Fruit fly (Drosophila melanogaster) whole organism, embryonic: Measurements from ENCODE around the gene CG4594.
A peak's percentile ranks its signal among the peaks of the same experiment; 100 is the strongest.

ENCODE experiments used
- CG10147 ChIP-seq: fragments of 200-800 bp; sonication (Bioruptor generic); optimal IDR thresholded peaks from 2 replicates; lab custom pipeline; 2019; ENCODE audit warnings: missing biosample characterization, mild to moderate bottlenecking, missing genetic modification characterization, moderate library complexity
- CG10431 ChIP-seq: fragments of 200-800 bp; sonication (Bioruptor generic); optimal IDR thresholded peaks from 3 replicates; lab custom pipeline; 2018; ENCODE audit warnings: missing biosample characterization, mild to moderate bottlenecking, missing genetic modification characterization
- CG10979 ChIP-seq: fragments of 200-800 bp; sonication (Bioruptor generic); optimal IDR thresholded peaks from 2 replicates; lab custom pipeline; 2018; ENCODE audit warnings: missing biosample characterization, mild to moderate bottlenecking, missing genetic modification characterization, moderate library complexity
- CG11247 ChIP-seq: fragments of 200-800 bp; sonication (Bioruptor generic); IDR thresholded peaks from 2 replicates; pipeline ENCODE4 v1.3.6; 2022; ENCODE audit warnings: missing biosample characterization, missing genetic modification characterization
- CG12391 ChIP-seq: fragments of 200-800 bp; sonication (Bioruptor generic); optimal IDR thresholded peaks from 3 replicates; lab custom pipeline; 2018; ENCODE audit warnings: missing biosample characterization, mild to moderate bottlenecking, missing genetic modification characterization, moderate library complexity
- CG1647 ChIP-seq: fragments of 200-800 bp; sonication (Bioruptor generic); optimal IDR thresholded peaks from 3 replicates; lab custom pipeline; 2016; ENCODE audit warnings: missing biosample characterization, missing genetic modification characterization
- CG16815 ChIP-seq: fragments of 200-800 bp; sonication (Bioruptor generic); optimal IDR thresholded peaks from 3 replicates; lab custom pipeline; 2017; ENCODE audit warnings: missing biosample characterization, mild to moderate bottlenecking, missing genetic modification characterization
- CG17829 ChIP-seq: fragments of 200-800 bp; optimal IDR thresholded peaks from 2 replicates; lab custom pipeline; 2019; ENCODE audit warnings: missing biosample characterization, mild to moderate bottlenecking, missing genetic modification characterization, moderate library complexity
- CG2129 ChIP-seq: fragments of 200-800 bp; sonication (Bioruptor generic); IDR thresholded peaks from 2 replicates; pipeline ENCODE4 v1.3.6; 2022; ENCODE audit warnings: missing biosample characterization, missing genetic modification characterization; ENCODE audit not compliant: partially characterized antibody
- CG30020 ChIP-seq: fragments of 200-800 bp; optimal IDR thresholded peaks from 2 replicates; lab custom pipeline; 2019; ENCODE audit warnings: missing biosample characterization, mild to moderate bottlenecking, missing genetic modification characterization, moderate library complexity
- CG31224 ChIP-seq: fragments of 200-800 bp; sonication (Bioruptor generic); IDR thresholded peaks from 2 replicates; pipeline ENCODE4 v1.3.6; 2022; ENCODE audit warnings: missing biosample characterization, missing genetic modification characterization
- CG3281 ChIP-seq: fragments of 200-800 bp; sonication (Bioruptor generic); optimal IDR thresholded peaks from 3 replicates; lab custom pipeline; 2017; ENCODE audit warnings: missing biosample characterization, mild to moderate bottlenecking, missing genetic modification characterization
- CG3726 ChIP-seq: fragments of 200-800 bp; sonication (Bioruptor generic); IDR thresholded peaks from 3 replicates; pipeline ENCODE4, ENCODE4 v1.3.6; 2022; ENCODE audit warnings: missing biosample characterization, missing genetic modification characterization
- CG3838 ChIP-seq: fragments of 200-800 bp; sonication (Bioruptor generic); optimal IDR thresholded peaks from 3 replicates; lab custom pipeline; 2016; ENCODE audit warnings: missing biosample characterization, missing genetic modification characterization
- CG7987 ChIP-seq: fragments of 200-800 bp; sonication (Bioruptor generic); optimal IDR thresholded peaks from 2 replicates; lab custom pipeline; 2018; ENCODE audit warnings: missing biosample characterization, mild to moderate bottlenecking, missing genetic modification characterization, moderate library complexity
- CG8359 ChIP-seq: fragments of 200-800 bp; sonication (Bioruptor generic); optimal IDR thresholded peaks from 2 replicates; lab custom pipeline; 2017; ENCODE audit warnings: missing biosample characterization, mild to moderate bottlenecking, missing genetic modification characterization, borderline replicate concordance
- Camta ChIP-seq: fragments of 200-800 bp; sonication (Bioruptor generic); optimal IDR thresholded peaks from 2 replicates; lab custom pipeline; 2016; ENCODE audit warnings: missing biosample characterization, missing genetic modification characterization
- D19A ChIP-seq: fragments of 200-800 bp; optimal IDR thresholded peaks from 3 replicates; lab custom pipeline; 2019; ENCODE audit warnings: missing biosample characterization, mild to moderate bottlenecking, missing genetic modification characterization, moderate library complexity
- E2f1 ChIP-seq: fragments of 200-800 bp; sonication (Bioruptor generic); IDR thresholded peaks from 2 replicates; pipeline ENCODE4 v1.3.6; 2022; ENCODE audit warnings: missing biosample characterization, missing genetic modification characterization
- Gsc ChIP-seq: fragments of 200-800 bp; sonication (Bioruptor generic); IDR thresholded peaks from 2 replicates; pipeline ENCODE4 v1.3.6; 2022; ENCODE audit warnings: missing biosample characterization, missing genetic modification characterization
- Gug ChIP-seq: fragments of 200-800 bp; sonication (Bioruptor generic); IDR thresholded peaks from 4 replicates; pipeline ENCODE4 v1.3.6; 2022; ENCODE audit warnings: missing biosample characterization, missing genetic modification characterization
- Hsf ChIP-seq: fragments of 200-800 bp; sonication (Bioruptor generic); optimal IDR thresholded peaks from 3 replicates; lab custom pipeline; 2016; ENCODE audit warnings: missing biosample characterization, missing genetic modification characterization
- Nf-YC ChIP-seq: fragments of 200-800 bp; optimal IDR thresholded peaks from 3 replicates; lab custom pipeline; 2019; ENCODE audit warnings: missing biosample characterization, mild to moderate bottlenecking, missing genetic modification characterization, moderate library complexity
- Six4 ChIP-seq: fragments of 200-800 bp; sonication (Bioruptor generic); optimal IDR thresholded peaks from 2 replicates; lab custom pipeline; 2016; ENCODE audit warnings: missing biosample characterization, missing genetic modification characterization
- Sry-β ChIP-seq: fragments of 200-800 bp; sonication (Bioruptor generic); optimal IDR thresholded peaks from 2 replicates; lab custom pipeline; 2018; ENCODE audit warnings: missing biosample characterization, mild to moderate bottlenecking, missing genetic modification characterization, moderate library complexity
- Tbp ChIP-seq: fragments of >200 bp; optimal IDR thresholded peaks from 2 replicates; lab custom pipeline; 2018; ENCODE audit warnings: missing biosample characterization, missing genetic modification characterization
- Usf ChIP-seq: fragments of 200-800 bp; sonication (Bioruptor generic); optimal IDR thresholded peaks from 2 replicates; lab custom pipeline; 2017; ENCODE audit warnings: missing genotype, missing biosample characterization, missing genetic modification characterization
- ab ChIP-seq: fragments of 200-800 bp; sonication (Bioruptor generic); optimal IDR thresholded peaks from 2 replicates; lab custom pipeline; 2016; ENCODE audit warnings: missing biosample characterization, missing genetic modification characterization
- ap ChIP-seq: fragments of 200-800 bp; sonication (Bioruptor generic); IDR thresholded peaks from 2 replicates; pipeline ENCODE4 v1.3.6; 2022; ENCODE audit warnings: missing biosample characterization, missing genetic modification characterization
- caup ChIP-seq: fragments of 200-800 bp; sonication (Bioruptor generic); optimal IDR thresholded peaks from 3 replicates; lab custom pipeline; 2017; ENCODE audit warnings: missing biosample characterization, mild to moderate bottlenecking, missing genetic modification characterization, moderate library complexity; ENCODE audit not compliant: severe bottlenecking
- cg ChIP-seq: fragments of 200-800 bp; sonication (Bioruptor generic); optimal IDR thresholded peaks from 3 replicates; lab custom pipeline; 2019; ENCODE audit warnings: missing biosample characterization, mild to moderate bottlenecking, missing genetic modification characterization, moderate library complexity
- chif ChIP-seq, 2 experiments: fragments of 200-800 bp; sonication (Bioruptor generic); optimal IDR thresholded peaks; 3 replicates each; lab custom pipeline; 2016; ENCODE audit warnings: missing biosample characterization in 2 of 2, missing genetic modification characterization in 2 of 2
- dpn ChIP-seq, 2 experiments: fragments of 200-800 bp; sonication (Bioruptor generic); optimal IDR thresholded peaks; 3 replicates each; lab custom pipeline; 2016; ENCODE audit warnings: missing biosample characterization in 2 of 2, missing genetic modification characterization in 2 of 2
- ems ChIP-seq: fragments of 200-800 bp; sonication (Bioruptor generic); optimal IDR thresholded peaks from 3 replicates; lab custom pipeline; 2016; ENCODE audit warnings: missing biosample characterization, missing genetic modification characterization
- en ChIP-seq: fragments of 200-800 bp; sonication (Bioruptor generic); optimal IDR thresholded peaks from 2 replicates; lab custom pipeline; 2016; ENCODE audit warnings: missing biosample characterization, missing genetic modification characterization
- ewg ChIP-seq: fragments of 200-800 bp; sonication (Bioruptor generic); optimal IDR thresholded peaks from 3 replicates; lab custom pipeline; 2017; ENCODE audit warnings: mild to moderate bottlenecking, missing biosample characterization, missing genetic modification reagents, missing genetic modification characterization
- fd3F ChIP-seq: fragments of 200-800 bp; sonication (Bioruptor generic); optimal IDR thresholded peaks from 2 replicates; lab custom pipeline; 2018; ENCODE audit warnings: missing biosample characterization, mild to moderate bottlenecking, missing genetic modification characterization, moderate library complexity
- gcm2 ChIP-seq: fragments of 200-800 bp; sonication (Bioruptor generic); optimal IDR thresholded peaks from 2 replicates; lab custom pipeline; 2016; ENCODE audit warnings: missing biosample characterization, missing genetic modification characterization
- grn ChIP-seq: fragments of 200-800 bp; sonication (Bioruptor generic); optimal IDR thresholded peaks from 3 replicates; lab custom pipeline; 2017; ENCODE audit warnings: missing biosample characterization, missing genetic modification characterization
- oc ChIP-seq: fragments of 200-800 bp; sonication (Bioruptor generic); optimal IDR thresholded peaks from 2 replicates; lab custom pipeline; 2018; ENCODE audit warnings: missing biosample characterization, mild to moderate bottlenecking, missing genetic modification characterization, moderate library complexity
- pan ChIP-seq, 4 experiments: fragments of >200 bp in 3 of 4; fragments of 200-800 bp in 1 of 4; sonication (Bioruptor generic) in 1 of 4; optimal IDR thresholded peaks in 3 of 4; IDR thresholded peaks in 1 of 4; 2 replicates each; pipeline versions ENCODE4 v1.3.6 to Lab custom; 2017 to 2022; ENCODE audit warnings: missing biosample characterization in 2 of 4, missing genetic modification characterization in 2 of 4, mixed read lengths in 1 of 4
- psq ChIP-seq: fragments of 200-800 bp; sonication (Bioruptor generic); optimal IDR thresholded peaks from 2 replicates; lab custom pipeline; 2017; ENCODE audit warnings: missing biosample characterization, missing genetic modification characterization
- ranshi ChIP-seq: fragments of 200-800 bp; sonication (Bioruptor generic); IDR thresholded peaks from 2 replicates; pipeline ENCODE4 v1.3.6; 2022; ENCODE audit warnings: missing biosample characterization, missing genetic modification characterization
- salm ChIP-seq: fragments of 200-800 bp; sonication (Bioruptor generic); optimal IDR thresholded peaks from 2 replicates; lab custom pipeline; 2018; ENCODE audit warnings: missing biosample characterization, mild to moderate bottlenecking, missing genetic modification characterization
- slbo ChIP-seq: fragments of 200-800 bp; sonication (Bioruptor generic); IDR thresholded peaks from 2 replicates; pipeline ENCODE4 v1.3.6; 2022; ENCODE audit warnings: missing biosample characterization, missing genetic modification characterization
- slp2 ChIP-seq: fragments of 200-800 bp; sonication (Bioruptor generic); optimal IDR thresholded peaks from 2 replicates; lab custom pipeline; 2016; ENCODE audit warnings: missing biosample characterization, missing genetic modification characterization
- sna ChIP-seq: fragments of 200-800 bp; sonication (Bioruptor generic); IDR thresholded peaks from 2 replicates; pipeline ENCODE4 v1.3.6; 2022; ENCODE audit warnings: missing biosample characterization, missing genetic modification characterization; ENCODE audit not compliant: partially characterized antibody
- sug ChIP-seq: fragments of 200-800 bp; optimal IDR thresholded peaks from 2 replicates; lab custom pipeline; 2019; ENCODE audit warnings: missing biosample characterization, mild to moderate bottlenecking, missing genetic modification characterization, moderate library complexity
- vnd ChIP-seq: fragments of 200-800 bp; sonication (Bioruptor generic); IDR thresholded peaks from 3 replicates; pipeline ENCODE4 v1.3.6; 2022; ENCODE audit warnings: missing biosample characterization, missing genetic modification characterization; ENCODE audit not compliant: partially characterized antibody
- wdn ChIP-seq: fragments of 200-800 bp; sonication (Bioruptor generic); IDR thresholded peaks from 2 replicates; pipeline ENCODE4 v1.3.6; 2022; ENCODE audit warnings: missing biosample characterization, missing genetic modification characterization
- z ChIP-seq: fragments of 200-800 bp; sonication (Bioruptor generic); IDR thresholded peaks from 3 replicates; pipeline ENCODE4 v1.3.6; 2022; ENCODE audit warnings: missing biosample characterization, missing genetic modification characterization

CG4594 gene

dm6 chr2L:9887856-9888269, 32.1 kb upstream of the CG4594 start, which contains the start of gene Fkbp59 (continued):
- TF ChIP-seq CG7987 (GFP tag; lab: Kevin White, UChicago) (no peak), ap (GFP tag; lab: Robert Waterston, UW) (no peak), CG8359 (GFP tag; lab: Kevin White, UChicago) (no peak), Camta (GFP tag; lab: Kevin White, UChicago) (no peak), vnd (GFP tag; lab: Robert Waterston, UW) (peak; percentile 88), slbo (peak; percentile 31; the same call in 1 of the 2 replicates), CG11247 (GFP tag; lab: Robert Waterston, UW) (no peak), Tbp (GFP tag; lab: Kevin White, UChicago) (no peak), Sry-β (GFP tag; lab: Kevin White, UChicago) (no peak), sug (tag; lab: Kevin White, UChicago) (no peak), CG1647 (no peak), fd3F (GFP tag; lab: Kevin White, UChicago) (no peak), psq (GFP tag; lab: Kevin White, UChicago) (no peak), pan (optimal IDR thresholded peaks at IDR 0.05; lab: Kevin White, UChicago) (no peak), pan (GFP tag; optimal IDR thresholded peaks at IDR 0.05 in 1 of 2, IDR thresholded peaks at IDR 0.05 in 1 of 2) (no peak), CG30020 (no peak), salm (tag; lab: Kevin White, UChicago) (no peak), ems (GFP tag; lab: Kevin White, UChicago) (no peak), Gsc (GFP tag; lab: Robert Waterston, UW) (no peak), CG2129 (GFP tag; lab: Robert Waterston, UW) (no peak), E2f1 (GFP tag; lab: Robert Waterston, UW) (no peak), wdn (GFP tag; lab: Robert Waterston, UW) (no peak), CG16815 (GFP tag; lab: Kevin White, UChicago) (no peak), ewg (GFP tag; lab: Kevin White, UChicago) (no peak), Hsf (GFP tag; lab: Kevin White, UChicago) (peak; percentile 17), CG17829 (tag; lab: Kevin White, UChicago) (peak; percentile 9), CG3281 (GFP tag; lab: Kevin White, UChicago) (no peak), grn (GFP tag; lab: Kevin White, UChicago) (no peak), Usf (no peak), oc (no peak), CG12391 (peak; percentile 22), CG3726 (GFP tag; lab: Robert Waterston, UW) (no peak), Nf-YC (no peak), en (GFP tag; lab: Kevin White, UChicago) (no peak), sna (GFP tag; lab: Robert Waterston, UW) (peak; percentile 69), z (no peak), CG31224 (no peak), D19A (tag; lab: Kevin White, UChicago) (no peak), dpn (GFP tag; optimal IDR thresholded peaks at IDR 0.05; lab: Kevin White, UChicago) (peak in 1 of 2 experiments; percentile 4), Gug (GFP tag; lab: Robert Waterston, UW) (no peak), CG10147 (no peak), gcm2 (GFP tag; lab: Kevin White, UChicago) (no peak), Six4 (GFP tag; lab: Kevin White, UChicago) (no peak), ranshi (GFP tag; lab: Robert Waterston, UW) (no peak), chif (GFP tag; optimal IDR thresholded peaks at IDR 0.05; lab: Kevin White, UChicago) (no peak), caup (GFP tag; lab: Kevin White, UChicago) (no peak), slp2 (GFP tag; lab: Kevin White, UChicago) (no peak), CG10979 (no peak), CG3838 (GFP tag; lab: Kevin White, UChicago) (no peak), ab (GFP tag; lab: Kevin White, UChicago) (no peak), cg (GFP tag; lab: Kevin White, UChicago) (no peak), CG10431 (no peak)
